Worm (Caenorhabditis elegans) whole organism, young adult: ENCODE data around the gene ugt-65.
"Not testable (repeated sequence)": the region's sequence is repeated elsewhere in the genome, so short reads cannot be mapped to it uniquely, and the experiment has no call there.

Experiments
- F57C9.4 ChIP-seq: sonication (generic microtip); optimal IDR thresholded peaks from 2 replicates; lab custom pipeline; 2017; ENCODE audit warnings: mild to moderate bottlenecking, missing genetic modification characterization, missing compliant biosample characterization
- Y56A3A.18 ChIP-seq: fragments of 200-800 bp; sonication (Bioruptor generic); IDR thresholded peaks from 2 replicates; pipeline ENCODE4 v1.3.6; 2022; ENCODE audit warnings: missing genetic modification reagents, missing genetic modification characterization, missing compliant biosample characterization
- snpc-1.1 ChIP-seq: sonication (generic microtip); optimal IDR thresholded peaks from 2 replicates; lab custom pipeline; 2017; ENCODE audit warnings: missing genetic modification characterization, mild to moderate bottlenecking, missing compliant biosample characterization, antibody characterized with exemption, moderate library complexity, missing genotype, missing genetic modification reagents; ENCODE audit not compliant: insufficient read depth
- ztf-25 ChIP-seq: fragments of 200-800 bp; sonication (Bioruptor generic); IDR thresholded peaks from 2 replicates; pipeline ENCODE4 v1.3.6; 2022; ENCODE audit warnings: missing genetic modification reagents, missing genetic modification characterization, missing compliant biosample characterization

DNA sequence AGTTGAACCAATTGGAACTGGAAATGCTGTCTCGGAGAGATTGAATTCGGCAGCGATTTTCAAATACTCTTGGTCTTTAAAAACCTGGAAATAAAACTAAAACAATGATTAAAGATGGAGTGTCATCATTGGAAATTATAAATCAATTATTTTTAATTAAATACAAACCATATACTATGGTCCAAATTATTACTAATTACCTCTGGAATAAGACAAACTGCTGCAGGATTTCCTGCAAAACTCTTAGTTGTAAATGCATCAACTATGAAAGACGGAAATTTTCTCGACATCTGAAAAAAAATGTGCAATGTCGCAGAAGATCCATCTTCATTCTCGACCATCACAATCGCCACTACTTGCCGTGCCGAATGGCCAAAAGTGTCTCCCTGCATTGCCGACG, 58.2 kb downstream of the ugt-65 start, which contains the start of gene igdb-1:
- TF ChIP-seq snpc-1.1 (tag; lab: Kevin White, UChicago); ztf-25; Y56A3A.18; F57C9.4 (tag; lab: Kevin White, UChicago): not testable (repeated sequence)
